Worm (Caenorhabditis elegans) whole organism, L2 larva: ENCODE data around the gene flp-24.
"Not testable (repeated sequence)": the region's sequence is repeated elsewhere in the genome, so short reads cannot be mapped to it uniquely, and the experiment has no call there.

Experiments used
- C34F6.9 ChIP-seq: fragments of 150-350 bp; optimal IDR thresholded peaks from 2 replicates; lab custom pipeline; 2014; ENCODE audit warnings: missing biosample characterization, missing genetic modification characterization
- R02D3.7 ChIP-seq: fragments of 150-350 bp; optimal IDR thresholded peaks from 2 replicates; lab custom pipeline; 2014; ENCODE audit warnings: missing biosample characterization, missing genetic modification characterization
- ZK546.5 ChIP-seq: sonication (generic microtip); optimal IDR thresholded peaks from 2 replicates; lab custom pipeline; 2017; ENCODE audit warnings: missing biosample characterization, missing genetic modification characterization
- alr-1 ChIP-seq: fragments of 150-350 bp; optimal IDR thresholded peaks from 2 replicates; lab custom pipeline; 2014; ENCODE audit warnings: missing biosample characterization, missing genetic modification characterization
- aly-2 ChIP-seq: fragments of 150-350 bp; optimal IDR thresholded peaks from 2 replicates; lab custom pipeline; 2014; ENCODE audit warnings: missing biosample characterization, missing genetic modification characterization
- ama-1 ChIP-seq: fragments of 150-350 bp; optimal IDR thresholded peaks from 2 replicates; lab custom pipeline; 2018; ENCODE audit warnings: inconsistent platforms
- ceh-82 ChIP-seq: fragments of 150-350 bp; optimal IDR thresholded peaks from 2 replicates; lab custom pipeline; 2014; ENCODE audit warnings: missing biosample characterization, missing genetic modification characterization
- crh-2 ChIP-seq: sonication (generic microtip); optimal IDR thresholded peaks from 2 replicates; lab custom pipeline; 2017; ENCODE audit warnings: missing biosample characterization, missing genetic modification characterization
- dmd-4 ChIP-seq: sonication (generic microtip); optimal IDR thresholded peaks from 2 replicates; lab custom pipeline; 2017; ENCODE audit warnings: missing biosample characterization, missing genetic modification characterization
- egl-27 ChIP-seq: sonication (generic microtip); optimal IDR thresholded peaks from 3 replicates; lab custom pipeline; 2017; ENCODE audit warnings: missing biosample characterization, missing genetic modification reagents, missing genetic modification characterization
- elt-3 ChIP-seq: sonication (generic microtip); optimal IDR thresholded peaks from 2 replicates; lab custom pipeline; 2017; ENCODE audit warnings: missing biosample characterization, missing genetic modification characterization
- gmeb-1 ChIP-seq: fragments of 150-350 bp; optimal IDR thresholded peaks from 2 replicates; lab custom pipeline; 2014; ENCODE audit warnings: missing biosample characterization, missing genetic modification characterization
- lin-11 ChIP-seq: fragments of 150-350 bp; sonication (generic microtip); optimal IDR thresholded peaks from 2 replicates; lab custom pipeline; 2014; ENCODE audit warnings: missing biosample characterization, missing genetic modification characterization, inconsistent platforms, mixed read lengths
- lin-39 ChIP-seq: fragments of 150-350 bp; optimal IDR thresholded peaks from 2 replicates; lab custom pipeline; 2014; ENCODE audit warnings: missing biosample characterization, missing genetic modification reagents, missing genetic modification characterization
- mab-5 ChIP-seq: fragments of 150-350 bp; optimal IDR thresholded peaks from 2 replicates; lab custom pipeline; 2014; ENCODE audit warnings: missing biosample characterization, missing genetic modification characterization
- mbf-1 ChIP-seq: sonication (generic microtip); optimal IDR thresholded peaks from 2 replicates; lab custom pipeline; 2017; ENCODE audit warnings: missing biosample characterization, missing genetic modification characterization
- mdl-1 ChIP-seq, 2 experiments: fragments of 150-350 bp in 1 of 2; sonication (generic microtip) in 1 of 2; optimal IDR thresholded peaks; 2 replicates each; lab custom pipeline; 2017; ENCODE audit warnings: missing biosample characterization in 2 of 2, missing genetic modification characterization in 2 of 2
- nhr-10 ChIP-seq: sonication (generic microtip); optimal IDR thresholded peaks from 2 replicates; lab custom pipeline; 2017; ENCODE audit warnings: missing biosample characterization, missing genetic modification characterization
- nhr-12 ChIP-seq: fragments of 150-350 bp; optimal IDR thresholded peaks from 2 replicates; lab custom pipeline; 2014; ENCODE audit warnings: missing biosample characterization, missing genetic modification characterization
- nhr-21 ChIP-seq: fragments of 150-350 bp; optimal IDR thresholded peaks from 2 replicates; lab custom pipeline; 2014; ENCODE audit warnings: missing biosample characterization, missing genetic modification characterization
- nhr-23 ChIP-seq: fragments of 150-350 bp; optimal IDR thresholded peaks from 2 replicates; lab custom pipeline; 2014; ENCODE audit warnings: missing biosample characterization, missing genetic modification reagents, missing genetic modification characterization
- nhr-25 ChIP-seq: fragments of 150-350 bp; sonication (generic microtip); optimal IDR thresholded peaks from 3 replicates; lab custom pipeline; 2014; ENCODE audit warnings: missing biosample characterization, missing genetic modification characterization
- nhr-6 ChIP-seq: fragments of 150-350 bp; optimal IDR thresholded peaks from 2 replicates; lab custom pipeline; 2014; ENCODE audit warnings: missing biosample characterization, missing genetic modification characterization
- nhr-77 ChIP-seq: fragments of 150-350 bp; optimal IDR thresholded peaks from 2 replicates; lab custom pipeline; 2014; ENCODE audit warnings: missing biosample characterization, missing genetic modification characterization
- peb-1 ChIP-seq: fragments of 150-350 bp; optimal IDR thresholded peaks from 2 replicates; lab custom pipeline; 2014; ENCODE audit warnings: missing biosample characterization, missing genetic modification characterization
- sem-4 ChIP-seq: fragments of 150-350 bp; optimal IDR thresholded peaks from 2 replicates; lab custom pipeline; 2014; ENCODE audit warnings: missing biosample characterization, missing genetic modification reagents, missing genetic modification characterization
- skn-1 ChIP-seq: sonication (generic microtip); optimal IDR thresholded peaks from 2 replicates; lab custom pipeline; 2017; ENCODE audit warnings: missing biosample characterization, missing genetic modification characterization
- sma-9 ChIP-seq, 2 experiments: fragments of 150-350 bp in 1 of 2; sonication (generic microtip) in 1 of 2; optimal IDR thresholded peaks; 2 replicates each; lab custom pipeline; 2014 to 2016; ENCODE audit warnings: missing genetic modification characterization in 2 of 2, mild to moderate bottlenecking in 1 of 2, missing biosample characterization in 1 of 2, missing compliant biosample characterization in 1 of 2, missing genetic modification reagents in 1 of 2, moderate library complexity in 1 of 2
- unc-39 ChIP-seq: fragments of 150-350 bp; optimal IDR thresholded peaks from 2 replicates; lab custom pipeline; 2014; ENCODE audit warnings: missing biosample characterization, missing genetic modification characterization
- unc-55 ChIP-seq: fragments of 150-350 bp; sonication (generic microtip); optimal IDR thresholded peaks from 3 replicates; lab custom pipeline; 2014; ENCODE audit warnings: missing biosample characterization, missing genetic modification reagents, missing genetic modification characterization
- zag-1 ChIP-seq: fragments of 150-350 bp; optimal IDR thresholded peaks from 2 replicates; lab custom pipeline; 2014; ENCODE audit warnings: missing biosample characterization, missing genetic modification characterization
- ztf-1 ChIP-seq: fragments of 200-800 bp; sonication (Bioruptor generic); conservative IDR thresholded peaks from 2 replicates; pipeline ENCODE4 v1.3.6; 2022; ENCODE audit warnings: missing genetic modification characterization, missing compliant biosample characterization
- ztf-4 ChIP-seq: fragments of 150-350 bp; optimal IDR thresholded peaks from 2 replicates; lab custom pipeline; 2014; ENCODE audit warnings: missing biosample characterization, missing genetic modification characterization

The flp-24 gene

ce11 chrIII:688869-689268, 36.0 kb upstream of the flp-24 start, which contains the start of gene elf-1:
Gene elf-1 (plus strand): TSS chrIII:689169.
- not testable (repeated sequence) for TF ChIP-seq elt-3; alr-1 (tag; lab: Kevin White, UChicago); zag-1 (tag; lab: Kevin White, UChicago)

ce11 chrIII:691933-692332, 33.0 kb upstream of the flp-24 start, which contains the start of gene W02B3.7:
Gene W02B3.7 (minus strand): TSS chrIII:692033.
- TF ChIP-seq dmd-4 (tag; lab: Kevin White, UChicago) (no peak), ceh-82 (tag; lab: Kevin White, UChicago) (no peak), lin-11 (tag; lab: Kevin White, UChicago) (no peak), gmeb-1 (tag; lab: Kevin White, UChicago) (no peak), nhr-21 (no peak), skn-1 (tag; lab: Kevin White, UChicago) (no peak), egl-27 (tag; lab: Kevin White, UChicago) (no peak), peb-1 (tag; lab: Kevin White, UChicago) (no peak), nhr-77 (tag; lab: Kevin White, UChicago) (no peak)

DNA sequence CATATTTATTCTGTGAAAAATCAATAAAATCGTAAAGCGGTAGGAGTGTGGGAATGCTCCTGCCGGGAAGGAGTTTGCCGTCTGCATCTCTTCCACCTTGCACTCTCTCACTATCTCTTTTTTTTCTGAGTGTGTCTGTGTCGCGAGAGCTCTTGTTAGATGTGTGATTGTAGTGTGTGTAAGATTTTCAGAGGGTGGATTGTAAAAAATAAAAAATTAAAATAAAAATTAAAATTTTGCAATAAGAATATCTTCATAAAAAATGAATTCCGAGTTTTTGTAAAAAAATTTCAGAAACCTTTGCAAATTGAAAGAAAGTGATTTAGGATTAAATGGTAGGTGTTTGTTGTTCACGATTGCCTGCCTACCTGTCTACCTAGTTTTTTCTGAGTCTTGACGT, 28.5 kb upstream of the flp-24 start, which contains the start of gene sel-15:
sel-15 (minus strand) TSS at position 101 of the 400 bp plus-strand sequence.
- TF ChIP-seq sma-9 (GFP tag; optimal IDR thresholded peaks at IDR 0.05; lab: Kevin White, UChicago) (no peak), sma-9 (tag; optimal IDR thresholded peaks at IDR 0.05; lab: Kevin White, UChicago) (no peak), peb-1 (tag; lab: Kevin White, UChicago) (no peak), unc-39 (tag; lab: Kevin White, UChicago) (no peak), mab-5 (tag; lab: Kevin White, UChicago) (no peak)
- TF ChIP-seq, all 48 proteins: peak for 0

DNA sequence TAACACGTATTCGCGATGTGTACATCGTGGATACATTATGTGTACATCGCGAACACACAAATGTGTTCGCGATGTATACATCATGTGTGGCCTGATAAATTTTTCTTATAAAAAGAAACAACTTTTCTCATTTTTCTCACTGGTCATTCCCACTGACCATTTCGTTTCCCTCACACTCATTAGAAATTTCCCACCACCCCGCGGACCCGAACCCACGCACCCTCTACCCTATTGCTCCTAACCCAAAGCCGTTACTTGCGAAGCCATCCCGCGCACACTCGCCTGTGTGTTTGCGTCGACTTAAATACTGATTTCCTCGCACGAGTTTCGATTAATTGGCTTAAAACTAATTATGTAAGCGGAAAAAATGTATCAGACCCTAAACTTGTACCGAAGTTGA, 26.1 kb upstream of the flp-24 start:
- no peak for TF ChIP-seq mdl-1 (tag; optimal IDR thresholded peaks at IDR 0.05; lab: Kevin White, UChicago)
- TF ChIP-seq egl-27 (tag; lab: Kevin White, UChicago): no peak
- no peak for TF ChIP-seq dmd-4 (tag; lab: Kevin White, UChicago)
- no peak for TF ChIP-seq crh-2 (tag; lab: Kevin White, UChicago)
- TF ChIP-seq gmeb-1 (tag; lab: Kevin White, UChicago): no peak
- no peak for TF ChIP-seq C34F6.9 (tag; lab: Kevin White, UChicago)
- no peak for TF ChIP-seq nhr-10 (tag; lab: Kevin White, UChicago)
- no peak for TF ChIP-seq mab-5 (tag; lab: Kevin White, UChicago)
- TF ChIP-seq ztf-1 (GFP tag; lab: Robert Waterston, UW): no peak
- TF ChIP-seq R02D3.7 (tag; lab: Kevin White, UChicago): no peak
- TF ChIP-seq ztf-4 (tag; lab: Kevin White, UChicago): no peak
- TF ChIP-seq nhr-6: no peak
- TF ChIP-seq zag-1 (tag; lab: Kevin White, UChicago): no peak
- TF ChIP-seq nhr-23 (tag; lab: Kevin White, UChicago): no peak
- no peak for TF ChIP-seq nhr-25 (tag; lab: Kevin White, UChicago)
- no peak for TF ChIP-seq mbf-1 (tag; lab: Kevin White, UChicago)
- TF ChIP-seq sma-9 (GFP tag; optimal IDR thresholded peaks at IDR 0.05; lab: Kevin White, UChicago): no peak
- TF ChIP-seq sma-9 (tag; optimal IDR thresholded peaks at IDR 0.05; lab: Kevin White, UChicago): no peak
- TF ChIP-seq unc-39 (tag; lab: Kevin White, UChicago): no peak
- no peak for TF ChIP-seq ZK546.5 (tag; lab: Kevin White, UChicago)
- TF ChIP-seq ama-1 (lab: Kevin White, UChicago): no peak

- no peak for TF ChIP-seq egl-27 (tag; lab: Kevin White, UChicago)
- TF ChIP-seq nhr-6: no peak
- no peak for TF ChIP-seq nhr-21
- no peak for TF ChIP-seq lin-39
- no peak for TF ChIP-seq ZK546.5 (tag; lab: Kevin White, UChicago)
- TF ChIP-seq sem-4 (tag; lab: Kevin White, UChicago): no peak
- no peak for TF ChIP-seq ztf-4 (tag; lab: Kevin White, UChicago)
- no peak for TF ChIP-seq nhr-12
- no peak for TF ChIP-seq ztf-1 (GFP tag; lab: Robert Waterston, UW)
- TF ChIP-seq unc-55 (GFP tag; lab: Kevin White, UChicago): no peak
- no peak for TF ChIP-seq lin-11 (tag; lab: Kevin White, UChicago)
- TF ChIP-seq aly-2 (tag; lab: Kevin White, UChicago): no peak
- TF ChIP-seq zag-1 (tag; lab: Kevin White, UChicago): no peak
- no peak for TF ChIP-seq unc-39 (tag; lab: Kevin White, UChicago)
- TF ChIP-seq mab-5 (tag; lab: Kevin White, UChicago): no peak
Measured at ce11 chrIII:710042-710441, 14.9 kb upstream of the flp-24 start.
